Fruit fly (Drosophila melanogaster) whole organism, prepupa: ENCODE results near the gene CG11396.

Experiments
- Blimp-1 ChIP-seq: fragments of 200-800 bp; sonication (Bioruptor generic); optimal IDR thresholded peaks from 3 replicates; lab custom pipeline; 2017; ENCODE audit warnings: missing biosample characterization, missing genetic modification characterization, mild to moderate bottlenecking, moderate library complexity, missing genetic modification reagents
- CG10631 ChIP-seq: fragments of 200-800 bp; sonication (Bioruptor generic); optimal IDR thresholded peaks from 2 replicates; lab custom pipeline; 2016; ENCODE audit warnings: missing biosample characterization, missing genetic modification characterization
- CG10669 ChIP-seq: fragments of 200-800 bp; sonication (Bioruptor generic); optimal IDR thresholded peaks from 3 replicates; lab custom pipeline; 2018; ENCODE audit warnings: missing biosample characterization, mild to moderate bottlenecking, missing genetic modification characterization, moderate library complexity
- CG11762 ChIP-seq: fragments of 200-800 bp; sonication (Bioruptor generic); optimal IDR thresholded peaks from 3 replicates; lab custom pipeline; 2016; ENCODE audit warnings: missing biosample characterization, missing genetic modification characterization; ENCODE audit not compliant: insufficient read depth
- CG11902 ChIP-seq: fragments of 200-800 bp; sonication (Bioruptor generic); optimal IDR thresholded peaks from 3 replicates; lab custom pipeline; 2016; ENCODE audit warnings: missing biosample characterization, missing genetic modification characterization
- CG15336 ChIP-seq: fragments of 200-800 bp; sonication (Bioruptor generic); IDR thresholded peaks from 2 replicates; pipeline ENCODE4 v1.3.6; 2022; ENCODE audit warnings: missing biosample characterization, missing genetic modification characterization
- CG1621 ChIP-seq: fragments of 200-800 bp; sonication (Bioruptor generic); optimal IDR thresholded peaks from 3 replicates; lab custom pipeline; 2018; ENCODE audit warnings: missing biosample characterization, mild to moderate bottlenecking, missing genetic modification characterization
- CG3032 ChIP-seq: fragments of 200-800 bp; optimal IDR thresholded peaks from 2 replicates; lab custom pipeline; 2019; ENCODE audit warnings: missing biosample characterization, mild to moderate bottlenecking, missing genetic modification characterization, moderate library complexity
- CG3919 ChIP-seq: fragments of 200-800 bp; sonication (Bioruptor generic); optimal IDR thresholded peaks from 3 replicates; lab custom pipeline; 2016; ENCODE audit warnings: missing biosample characterization, missing genetic modification characterization
- CG6163 ChIP-seq: fragments of 200-800 bp; sonication (Bioruptor generic); IDR thresholded peaks from 3 replicates; pipeline ENCODE4 v1.3.6; 2022; ENCODE audit warnings: missing biosample characterization, missing genetic modification characterization
- CG6792 ChIP-seq: fragments of 200-800 bp; sonication (Bioruptor generic); optimal IDR thresholded peaks from 3 replicates; lab custom pipeline; 2016; ENCODE audit warnings: missing biosample characterization, missing genetic modification characterization
- CG6808 ChIP-seq: fragments of 200-800 bp; sonication (Bioruptor generic); optimal IDR thresholded peaks from 3 replicates; lab custom pipeline; 2017; ENCODE audit warnings: missing biosample characterization, missing genetic modification characterization, mild to moderate bottlenecking, moderate library complexity, missing genetic modification reagents
- CG6854 ChIP-seq: fragments of 200-800 bp; sonication (Bioruptor generic); optimal IDR thresholded peaks from 2 replicates; lab custom pipeline; 2017; ENCODE audit warnings: missing biosample characterization, mild to moderate bottlenecking, missing genetic modification characterization
- CG7368 ChIP-seq: fragments of 200-800 bp; sonication (Bioruptor generic); optimal IDR thresholded peaks from 3 replicates; lab custom pipeline; 2016; ENCODE audit warnings: missing biosample characterization, missing genetic modification characterization
- CG8319 ChIP-seq: fragments of 200-800 bp; sonication (Bioruptor generic); optimal IDR thresholded peaks from 3 replicates; lab custom pipeline; 2016; ENCODE audit warnings: missing biosample characterization, missing genetic modification characterization
- CG8632 ChIP-seq: fragments of 200-800 bp; sonication (Bioruptor generic); optimal IDR thresholded peaks from 3 replicates; lab custom pipeline; 2016; ENCODE audit warnings: missing biosample characterization, missing genetic modification characterization
- Eip78C ChIP-seq: fragments of 200-800 bp; sonication (Bioruptor generic); peaks from one replicate; lab custom pipeline; 2016; ENCODE audit warnings: missing biosample characterization, missing genetic modification characterization
- Eip93F ChIP-seq: fragments of 200-800 bp; sonication (Bioruptor generic); optimal IDR thresholded peaks from 2 replicates; lab custom pipeline; 2016; ENCODE audit warnings: missing biosample characterization, mild to moderate bottlenecking, missing genetic modification characterization
- Ets21C ChIP-seq: fragments of 200-800 bp; sonication (Bioruptor generic); optimal IDR thresholded peaks from 3 replicates; lab custom pipeline; 2016; ENCODE audit warnings: missing biosample characterization, missing genetic modification characterization
- Ets96B ChIP-seq: fragments of 200-800 bp; optimal IDR thresholded peaks from 2 replicates; lab custom pipeline; 2019; ENCODE audit warnings: missing biosample characterization, mild to moderate bottlenecking, missing genetic modification characterization, moderate library complexity
- Hr38 ChIP-seq: sonication (Bioruptor generic); optimal IDR thresholded peaks from 2 replicates; lab custom pipeline; 2016; ENCODE audit warnings: missing biosample characterization, missing genetic modification characterization
- Hr39 ChIP-seq: fragments of 200-800 bp; sonication (Bioruptor generic); optimal IDR thresholded peaks from 2 replicates; lab custom pipeline; 2016; ENCODE audit warnings: missing biosample characterization, missing genetic modification characterization
- Hr4 ChIP-seq: fragments of 200-800 bp; sonication (Bioruptor generic); optimal IDR thresholded peaks from 3 replicates; lab custom pipeline; 2016; ENCODE audit warnings: missing biosample characterization, missing genetic modification characterization
- Lpt ChIP-seq: fragments of 200-800 bp; sonication (Bioruptor generic); optimal IDR thresholded peaks from 3 replicates; lab custom pipeline; 2016; ENCODE audit warnings: missing biosample characterization, missing genetic modification characterization
- Met ChIP-seq: fragments of 200-800 bp; sonication (Bioruptor generic); optimal IDR thresholded peaks from 3 replicates; lab custom pipeline; 2016; ENCODE audit warnings: missing biosample characterization, missing genetic modification characterization
- Sox102F ChIP-seq: fragments of 200-800 bp; sonication (Bioruptor generic); optimal IDR thresholded peaks from 2 replicates; lab custom pipeline; 2016; ENCODE audit warnings: missing biosample characterization, mild to moderate bottlenecking, missing genetic modification characterization
- Sox14 ChIP-seq: fragments of 200-800 bp; sonication (Bioruptor generic); optimal IDR thresholded peaks from 3 replicates; lab custom pipeline; 2016; ENCODE audit warnings: missing biosample characterization, missing genetic modification characterization
- Sox15 ChIP-seq: fragments of 200-800 bp; sonication (Bioruptor generic); optimal IDR thresholded peaks from 3 replicates; lab custom pipeline; 2016; ENCODE audit warnings: missing biosample characterization, missing genetic modification characterization
- cyc ChIP-seq: fragments of 200-800 bp; sonication (Bioruptor generic); optimal IDR thresholded peaks from 3 replicates; lab custom pipeline; 2016; ENCODE audit warnings: missing biosample characterization, missing genetic modification characterization
- esn ChIP-seq: fragments of 200-800 bp; sonication (Bioruptor generic); optimal IDR thresholded peaks from 2 replicates; lab custom pipeline; 2016; ENCODE audit warnings: missing biosample characterization, mild to moderate bottlenecking, missing genetic modification characterization, moderate library complexity
- fd59A ChIP-seq: fragments of 200-800 bp; sonication (Bioruptor generic); optimal IDR thresholded peaks from 2 replicates; lab custom pipeline; 2017; ENCODE audit warnings: missing biosample characterization, mild to moderate bottlenecking, missing genetic modification characterization, missing genetic modification reagents
- lz ChIP-seq: fragments of 200-800 bp; sonication (Bioruptor generic); optimal IDR thresholded peaks from 3 replicates; lab custom pipeline; 2016; ENCODE audit warnings: missing biosample characterization, missing genetic modification characterization
- net ChIP-seq: fragments of 200-800 bp; sonication (Bioruptor generic); optimal IDR thresholded peaks from 3 replicates; lab custom pipeline; 2016; ENCODE audit warnings: missing biosample characterization, missing genetic modification characterization
- pdm3 ChIP-seq: fragments of 200-800 bp; sonication (Bioruptor generic); optimal IDR thresholded peaks from 3 replicates; lab custom pipeline; 2016; ENCODE audit warnings: missing biosample characterization, missing genetic modification characterization
- salr ChIP-seq, 2 experiments: fragments of 200-800 bp; sonication (Bioruptor generic); optimal IDR thresholded peaks; 3 replicates each; lab custom pipeline; 2016 to 2018; ENCODE audit warnings: missing biosample characterization in 2 of 2, missing genetic modification characterization in 2 of 2, mild to moderate bottlenecking in 1 of 2
- svp ChIP-seq: fragments of 200-800 bp; sonication (Bioruptor generic); peaks from one replicate; lab custom pipeline; 2016; ENCODE audit warnings: missing biosample characterization, missing genetic modification characterization
- topi ChIP-seq: fragments of 200-800 bp; sonication (Bioruptor generic); optimal IDR thresholded peaks from 3 replicates; lab custom pipeline; 2016; ENCODE audit warnings: missing biosample characterization, missing genetic modification characterization
- vri ChIP-seq: fragments of 200-800 bp; sonication (Bioruptor generic); optimal IDR thresholded peaks from 3 replicates; lab custom pipeline; 2016; ENCODE audit warnings: missing biosample characterization, mild to moderate bottlenecking, missing genetic modification characterization

CG11396 gene

DNA sequence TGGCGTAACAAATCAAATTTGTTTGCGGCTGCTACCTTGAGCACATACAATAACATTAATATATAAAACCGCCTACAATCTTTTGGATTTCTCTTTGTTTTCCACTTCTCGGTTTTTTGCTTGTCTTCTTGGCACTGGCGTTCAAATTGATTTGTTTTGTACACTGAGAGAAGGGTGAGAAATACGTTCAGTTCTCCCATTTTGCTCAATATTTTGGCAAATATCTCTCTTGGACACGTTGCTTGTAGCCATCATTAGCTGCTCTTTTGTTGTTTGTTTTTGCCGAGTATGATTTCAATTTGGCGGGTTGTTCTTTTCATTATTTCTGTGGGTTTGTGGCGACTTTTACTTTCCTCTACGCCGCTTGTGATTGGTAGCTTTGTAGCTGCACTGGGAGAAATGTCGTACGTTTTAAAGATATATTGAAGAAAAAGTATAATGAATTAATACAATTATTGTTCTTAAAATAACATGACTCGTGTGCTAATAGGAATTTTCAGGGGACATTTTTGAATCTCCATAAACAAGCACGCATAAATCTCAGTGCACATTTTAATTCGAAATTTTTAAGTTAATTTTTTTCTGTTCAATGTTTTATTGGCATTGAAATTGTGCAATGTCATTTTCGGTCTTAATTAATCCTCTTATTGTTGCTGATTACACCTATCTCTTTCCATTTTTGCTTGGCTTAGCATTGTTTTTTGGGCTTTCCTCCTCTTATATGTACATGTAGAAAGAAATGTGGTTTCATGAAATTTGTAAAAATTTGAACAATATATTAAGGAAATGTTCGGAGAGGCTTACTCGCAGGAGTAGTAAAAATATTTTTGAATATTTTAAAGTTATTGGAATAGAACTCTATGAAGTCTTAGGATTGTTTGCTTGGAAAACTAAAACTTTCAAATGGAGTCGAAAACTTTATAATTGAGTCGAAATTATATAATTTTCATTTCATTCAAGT lies 39.3 kb upstream of the CG11396 start (continued):
- TF ChIP-seq Hr4, result peak; percentile 27
- TF ChIP-seq cyc (GFP tag; lab: Kevin White, UChicago), result peak; percentile 47
- TF ChIP-seq CG6854, result no peak
- TF ChIP-seq fd59A (GFP tag; lab: Kevin White, UChicago), result no peak
- peak; percentile 35 for TF ChIP-seq Hr39 (GFP tag; lab: Kevin White, UChicago)
- no peak for TF ChIP-seq CG10631
- no peak for TF ChIP-seq CG7368 (GFP tag; lab: Kevin White, UChicago)
- TF ChIP-seq Eip93F (GFP tag; lab: Kevin White, UChicago), result no peak
- TF ChIP-seq CG10669 (GFP tag; lab: Kevin White, UChicago), result no peak
- TF ChIP-seq salr (GFP tag; optimal IDR thresholded peaks at IDR 0.05; lab: Kevin White, UChicago), result no peak
- TF ChIP-seq CG8319 (GFP tag; lab: Kevin White, UChicago), result no peak
- peak; percentile 51 for TF ChIP-seq Met (GFP tag; lab: Kevin White, UChicago)
- no peak for TF ChIP-seq CG6163 (GFP tag; lab: Robert Waterston, UW)
- TF ChIP-seq Lpt (GFP tag; lab: Kevin White, UChicago), result no peak
- TF ChIP-seq Sox14 (GFP tag; lab: Kevin White, UChicago), result no peak
- no peak for TF ChIP-seq CG15336 (GFP tag; lab: Robert Waterston, UW)
- TF ChIP-seq CG6808 (GFP tag; lab: Kevin White, UChicago), result no peak
- TF ChIP-seq vri (GFP tag; lab: Kevin White, UChicago), result no peak
- TF ChIP-seq CG3032 (tag; lab: Kevin White, UChicago), result no peak
- peak; percentile 44 for TF ChIP-seq lz (GFP tag; lab: Kevin White, UChicago)
- no peak for TF ChIP-seq CG11762 (GFP tag; lab: Kevin White, UChicago)
- TF ChIP-seq CG8632, result peak; percentile 4
- no peak for TF ChIP-seq Sox15

- TF ChIP-seq pdm3 (GFP tag; lab: Kevin White, UChicago) (no peak), Sox102F (no peak), Hr4 (peak; percentile 34), Ets21C (GFP tag; lab: Kevin White, UChicago) (no peak), svp (peak; percentile 33), CG11902 (GFP tag; lab: Kevin White, UChicago) (no peak), net (GFP tag; lab: Kevin White, UChicago) (no peak), Blimp-1 (peak; percentile 40)
Observed at dm6 chr3L:20823206-20823803, 35.4 kb upstream of the CG11396 start.

dm6 chr3L:20817927-20818326 lies 30.0 kb upstream of the CG11396 start, which contains the start of gene Mst77F:
TSS of gene Mst77F (minus strand) at chr3L:20818027.
- TF ChIP-seq esn (GFP tag; lab: Kevin White, UChicago), result no peak
- TF ChIP-seq Hr38, result no peak
- TF ChIP-seq CG7368 (GFP tag; lab: Kevin White, UChicago), result no peak
- no peak for TF ChIP-seq CG3919 (GFP tag; lab: Kevin White, UChicago)
- TF ChIP-seq CG8632, result no peak
- TF ChIP-seq Ets96B (tag; lab: Kevin White, UChicago), result no peak
- no peak for TF ChIP-seq Eip78C (GFP tag; lab: Kevin White, UChicago)
- no peak for TF ChIP-seq CG6792
- TF ChIP-seq Eip93F (GFP tag; lab: Kevin White, UChicago), result no peak
- no peak for TF ChIP-seq salr (GFP tag; optimal IDR thresholded peaks at IDR 0.05; lab: Kevin White, UChicago)
- TF ChIP-seq Ets21C (GFP tag; lab: Kevin White, UChicago), result no peak
- TF ChIP-seq CG1621 (tag; lab: Kevin White, UChicago), result no peak
- no peak for TF ChIP-seq Lpt (GFP tag; lab: Kevin White, UChicago)
- TF ChIP-seq topi (GFP tag; lab: Kevin White, UChicago), result no peak
- no peak for TF ChIP-seq svp
